Worm (Caenorhabditis elegans) whole organism, L2 larva: Measurements from ENCODE around the gene AC8.3.

Experiments
- aly-2 ChIP-seq: fragments of 150-350 bp; optimal IDR thresholded peaks from 2 replicates; lab custom pipeline; 2014; ENCODE audit warnings: missing biosample characterization, missing genetic modification characterization
- lsy-2 ChIP-seq, 2 experiments: fragments of 150-350 bp in 1 of 2; sonication (generic microtip) in 1 of 2; optimal IDR thresholded peaks; 2 replicates each; lab custom pipeline; 2014 to 2017; ENCODE audit warnings: missing biosample characterization in 2 of 2, missing genetic modification characterization in 2 of 2
- nhr-21 ChIP-seq: fragments of 150-350 bp; optimal IDR thresholded peaks from 2 replicates; lab custom pipeline; 2014; ENCODE audit warnings: missing biosample characterization, missing genetic modification characterization

ce11 chrX:196403-196802 is 32.9 kb downstream of the AC8.3 start:
- TF ChIP-seq aly-2 (tag; lab: Kevin White, UChicago) (no peak), lsy-2 (tag; optimal IDR thresholded peaks at IDR 0.05; lab: Kevin White, UChicago) (no peak), nhr-21 (tag; lab: Kevin White, UChicago) (no peak)
